Worm (Caenorhabditis elegans): ENCODE data around the gene dop-5.
"Not testable (repeated sequence)": the region's sequence is repeated elsewhere in the genome, so short reads cannot be mapped to it uniquely, and the experiment has no call there.

Gene dop-5

DNA sequence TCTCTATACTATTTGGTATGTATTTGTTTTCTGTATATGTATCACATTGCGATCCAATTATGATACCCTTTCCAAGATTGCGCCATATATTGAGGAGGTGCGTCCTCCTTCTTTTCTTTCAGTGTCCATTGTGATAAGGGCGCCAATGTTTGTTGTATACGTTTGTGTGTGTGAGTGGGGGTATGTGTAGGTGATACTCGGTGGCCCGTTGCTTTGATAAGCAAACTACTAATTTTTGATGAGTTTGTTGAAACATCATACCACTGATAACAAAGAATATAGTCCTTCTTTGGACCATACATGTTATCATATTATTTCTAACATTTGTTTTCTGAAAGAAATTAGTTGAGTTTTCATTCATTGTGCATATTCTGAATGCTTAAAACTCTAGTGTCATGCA is 37.7 kb upstream of the dop-5 start:
- TF ChIP-seq F13H6.1 (tag; optimal IDR thresholded peaks at IDR 0.05) (peak; percentile 15), fos-1 (tag; optimal IDR thresholded peaks at IDR 0.05) (peak; percentile 70), aly-2 (tag; optimal IDR thresholded peaks at IDR 0.05) (no peak), elt-3 (tag; optimal IDR thresholded peaks at IDR 0.05) (no peak), sma-9 (GFP tag; optimal IDR thresholded peaks at IDR 0.05) (peak; percentile 24), sma-9 (tag; optimal IDR thresholded peaks at IDR 0.05) (no peak), unc-62 (GFP tag; optimal IDR thresholded peaks at IDR 0.05) (no peak), nhr-21 (tag; optimal IDR thresholded peaks at IDR 0.05) (no peak), crh-2 (tag; optimal IDR thresholded peaks at IDR 0.05) (peak; percentile 45)

DNA sequence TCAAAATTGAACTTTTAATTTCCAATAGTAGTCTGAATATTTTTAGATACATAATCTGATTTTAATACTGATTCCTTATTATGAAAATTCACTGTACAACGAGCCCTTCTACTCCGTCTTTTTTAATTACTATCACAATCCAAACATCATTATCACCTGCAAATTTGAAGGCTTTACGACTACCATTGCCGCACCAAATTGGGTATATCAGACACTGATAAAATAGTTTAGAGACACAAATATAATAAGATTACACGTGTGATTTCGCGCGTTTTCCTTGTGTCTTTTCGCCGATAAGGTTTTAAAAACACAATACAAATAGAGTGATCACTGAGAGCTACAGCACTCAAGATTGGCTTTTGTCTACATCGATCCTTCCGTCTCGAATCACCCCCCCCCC is 37.0 kb upstream of the dop-5 start:
- TF ChIP-seq fos-1 (tag; optimal IDR thresholded peaks at IDR 0.05), result peak; percentile 71
- TF ChIP-seq crh-2 (tag; optimal IDR thresholded peaks at IDR 0.05), result no peak
- peak; percentile 24 for TF ChIP-seq sma-9 (GFP tag; optimal IDR thresholded peaks at IDR 0.05)
- no peak for TF ChIP-seq sma-9 (tag; optimal IDR thresholded peaks at IDR 0.05)

DNA sequence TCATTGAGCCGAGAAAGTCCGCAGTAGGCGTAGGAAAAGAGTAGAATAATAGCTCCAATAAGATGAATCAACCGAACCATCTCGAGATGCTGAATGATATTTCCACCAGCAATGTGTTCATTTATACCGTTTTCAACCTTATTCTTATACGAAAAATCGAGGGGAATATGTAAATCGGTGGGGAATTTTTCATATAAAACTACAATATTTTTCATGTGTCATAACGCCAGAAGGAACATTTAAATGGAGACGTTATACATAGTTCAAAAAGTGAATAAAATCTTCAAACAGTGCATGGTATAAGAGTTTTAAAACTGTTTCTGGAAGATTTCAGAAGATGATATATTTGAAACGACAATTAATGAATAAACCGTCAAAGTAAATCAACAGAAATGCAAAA is 36.6 kb upstream of the dop-5 start, which contains the start of gene nas-19:
nas-19 (minus strand) TSS at position 101 of the 400 bp plus-strand sequence.
- TF ChIP-seq nhr-129 (tag; optimal IDR thresholded peaks at IDR 0.05), result no peak
- TF ChIP-seq mbf-1 (tag; optimal IDR thresholded peaks at IDR 0.05), result no peak
- TF ChIP-seq egl-27 (tag; optimal IDR thresholded peaks at IDR 0.05), result no peak
- TF ChIP-seq mab-5 (tag; optimal IDR thresholded peaks at IDR 0.05), result no peak

DNA sequence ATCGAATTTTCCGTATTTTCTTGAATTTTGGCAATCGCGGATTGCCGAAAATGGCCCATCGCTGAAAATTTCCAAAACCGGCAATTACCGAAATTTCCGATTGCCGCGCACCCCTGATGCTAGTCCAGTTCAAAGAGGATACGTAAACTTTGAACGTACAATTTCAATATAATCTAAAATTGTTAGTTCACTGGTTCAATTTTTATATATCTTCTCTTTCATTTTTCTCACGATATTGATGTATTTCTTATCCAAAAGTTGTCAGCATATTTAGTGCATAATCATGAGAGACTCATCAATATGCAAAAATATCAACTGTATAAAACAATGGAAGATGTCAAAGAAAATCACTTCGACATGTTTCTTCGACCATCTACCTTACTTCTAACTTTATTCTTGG is 32.6 kb upstream of the dop-5 start, which contains the start of gene nas-17:
nas-17 (plus strand) TSS at position 301 of the 400 bp plus-strand sequence.
- TF ChIP-seq aly-2 (tag; optimal IDR thresholded peaks at IDR 0.05) (no peak), ztf-1 (GFP tag; conservative IDR thresholded peaks at IDR 0.05) (no peak), peb-1 (tag; optimal IDR thresholded peaks at IDR 0.05) (no peak), ztf-11 (tag; optimal IDR thresholded peaks at IDR 0.05) (no peak)

DNA sequence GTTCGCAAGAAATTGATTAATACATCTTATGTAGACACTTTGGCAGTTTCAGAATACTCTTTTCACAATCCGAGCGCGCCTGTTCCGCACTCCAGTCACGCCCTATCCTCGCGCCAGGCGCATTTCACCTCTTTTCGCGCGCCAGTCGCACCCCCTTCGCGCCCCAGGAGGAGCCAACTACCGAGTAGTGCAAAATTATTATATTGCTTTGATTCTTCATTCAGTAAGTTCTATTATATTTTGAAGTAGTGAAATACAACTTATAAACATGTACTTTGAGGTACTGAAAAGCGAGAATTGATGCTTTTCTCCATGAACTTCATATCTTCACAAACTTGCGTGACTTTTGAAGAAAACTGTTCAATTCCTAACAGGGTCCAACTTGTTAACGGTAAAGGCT is 30.1 kb upstream of the dop-5 start, which contains the start of gene nas-18:
nas-18 (plus strand) TSS at position 301 of the 400 bp plus-strand sequence.
- not testable (repeated sequence) for TF ChIP-seq snpc-4, sem-4, C34F6.9 (tag; optimal IDR thresholded peaks at IDR 0.05)

DNA sequence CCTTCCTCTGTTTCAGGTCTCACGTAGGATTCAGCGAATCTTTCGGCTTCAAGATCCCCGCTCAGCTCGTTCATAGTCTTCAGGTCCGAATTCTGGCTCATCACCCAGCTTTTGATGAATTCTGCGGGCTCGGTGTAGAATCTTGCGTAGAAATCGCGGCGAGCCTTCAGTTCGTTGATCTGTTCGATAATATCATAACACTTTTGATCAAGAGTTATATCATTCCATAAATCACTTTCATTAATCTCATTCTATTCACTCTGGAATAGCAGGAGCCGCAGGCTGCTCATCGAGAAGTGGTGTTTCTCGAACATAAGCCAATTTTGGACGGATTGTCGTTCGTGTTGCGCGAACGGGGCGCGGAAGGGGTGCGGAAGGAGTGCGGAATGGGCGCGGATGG is 29.0 kb upstream of the dop-5 start, which contains the start of gene K03B8.4:
K03B8.4 (minus strand) TSS at position 101 of the 400 bp plus-strand sequence.
- not testable (repeated sequence) for TF ChIP-seq mbf-1, lin-11, lsy-2 (tag; optimal IDR thresholded peaks at IDR 0.05)

DNA sequence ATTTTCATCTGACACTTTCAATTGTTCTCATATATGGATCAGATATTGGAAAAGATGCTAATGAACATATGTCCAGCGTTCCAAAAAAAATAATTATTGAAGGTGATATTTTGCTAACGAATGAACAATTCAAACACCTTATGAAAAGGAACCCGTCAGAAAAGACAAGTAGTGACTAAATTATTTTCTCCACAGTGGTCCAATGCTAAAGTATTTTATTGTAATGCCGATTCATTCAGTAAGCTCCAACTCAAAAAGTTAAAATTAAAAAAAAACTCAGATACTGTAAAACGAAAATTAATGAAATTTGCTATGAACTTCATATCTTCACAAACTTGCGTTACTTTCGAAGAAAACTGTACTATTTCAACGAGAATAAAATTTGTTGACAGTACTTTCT is 26.0 kb upstream of the dop-5 start, which contains the start of gene nas-16:
nas-16 (plus strand) TSS at position 301 of the 400 bp plus-strand sequence.
- no peak for TF ChIP-seq nhr-237 (tag; optimal IDR thresholded peaks at IDR 0.05)
- TF ChIP-seq lin-11 (tag; optimal IDR thresholded peaks at IDR 0.05), result no peak
- TF ChIP-seq nhr-21 (tag; optimal IDR thresholded peaks at IDR 0.05), result no peak
- TF ChIP-seq nhr-23 (tag; optimal IDR thresholded peaks at IDR 0.05), result no peak
- TF ChIP-seq ZK546.5 (tag; optimal IDR thresholded peaks at IDR 0.05), result no peak
- TF ChIP-seq R02D3.7 (tag; optimal IDR thresholded peaks at IDR 0.05), result no peak
- no peak for TF ChIP-seq nhr-77 (tag; optimal IDR thresholded peaks at IDR 0.05)
- TF ChIP-seq nhr-25 (tag; optimal IDR thresholded peaks at IDR 0.05), result no peak
- TF ChIP-seq ztf-1 (GFP tag; conservative IDR thresholded peaks at IDR 0.05), result no peak
- no peak for TF ChIP-seq zag-1 (tag; optimal IDR thresholded peaks at IDR 0.05)
- no peak for TF ChIP-seq unc-55 (GFP tag; optimal IDR thresholded peaks at IDR 0.05)
- no peak for TF ChIP-seq egl-27 (tag; optimal IDR thresholded peaks at IDR 0.05)
- no peak for TF ChIP-seq lin-13 (GFP tag; optimal IDR thresholded peaks at IDR 0.05)
- no peak for TF ChIP-seq mab-5 (tag; optimal IDR thresholded peaks at IDR 0.05)
